Fruit fly (Drosophila melanogaster) whole organism: Measurements from ENCODE around the gene CG32651.

Experiments used
- CG8478 ChIP-seq: fragments of >200 bp; optimal IDR thresholded peaks from 2 replicates; lab custom pipeline; 2018; ENCODE audit warnings: inconsistent platforms
- pan ChIP-seq: fragments of >200 bp; optimal IDR thresholded peaks from 2 replicates; lab custom pipeline; 2017

DNA sequence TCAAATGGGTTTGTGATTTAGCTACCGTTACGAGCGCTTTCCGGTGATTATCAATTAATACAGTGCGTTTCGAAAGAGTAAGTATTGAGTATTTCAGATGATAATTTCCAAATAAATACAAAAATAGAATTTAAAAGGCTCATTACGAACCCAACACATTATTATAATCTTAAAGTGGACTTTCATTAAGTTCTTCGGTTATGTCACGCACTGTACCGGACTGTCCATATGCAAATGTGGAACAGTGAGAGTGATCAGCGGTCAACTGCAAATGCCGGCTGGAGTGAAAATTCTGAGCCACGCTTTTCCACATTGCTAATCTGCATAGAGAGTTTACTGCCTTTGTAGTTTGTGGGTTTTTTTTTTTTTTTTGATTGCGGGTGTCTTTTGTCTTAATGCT lies 45.4 kb upstream of the CG32651 start:
- TF ChIP-seq CG8478 (lab: Kevin White, UChicago), result no peak
- TF ChIP-seq pan (lab: Kevin White, UChicago), result no peak
